Fruit fly (Drosophila melanogaster): ENCODE data around the gene CG17931.

CG17931 gene

DNA sequence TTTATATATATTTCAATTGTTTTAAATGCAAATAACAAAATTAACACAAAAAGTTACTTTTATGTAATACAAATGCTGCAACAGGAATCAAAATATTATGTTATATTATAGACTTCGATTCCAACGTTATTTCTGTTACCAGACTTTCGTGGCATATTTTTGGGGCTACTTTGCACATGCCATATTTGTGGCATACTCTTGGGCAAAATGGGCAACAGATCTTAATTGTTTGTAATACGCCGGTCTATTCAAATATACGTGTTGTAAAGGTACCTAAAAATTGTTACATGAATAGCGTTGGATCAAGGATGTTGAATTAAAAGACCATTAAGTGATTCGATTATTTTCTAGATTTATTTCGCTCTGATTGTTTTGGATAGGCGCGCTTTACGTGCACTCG lies 14.8 kb upstream of the CG17931 start:
- TF ChIP-seq CG15514 (GFP tag; optimal IDR thresholded peaks at IDR 0.05) (no peak), CG6765 (GFP tag; optimal IDR thresholded peaks at IDR 0.05) (no peak), zen (tag; optimal IDR thresholded peaks at IDR 0.05) (peak; percentile 71), wek (GFP tag; optimal IDR thresholded peaks at IDR 0.05) (no peak), CG4404 (GFP tag; IDR thresholded peaks at IDR 0.05) (no peak), yki (optimal IDR thresholded peaks at IDR 0.05) (no peak), CG2199 (GFP tag; IDR thresholded peaks at IDR 0.05) (peak; percentile 47; the same call in 1 of the 3 replicates), usp (GFP tag; optimal IDR thresholded peaks at IDR 0.05) (no peak), E2f2 (GFP tag; IDR thresholded peaks at IDR 0.05) (peak; percentile 79), CG17802 (tag; optimal IDR thresholded peaks at IDR 0.05) (no peak), Dip2 (GFP tag; IDR thresholded peaks at IDR 0.05) (no peak), zen2 (GFP tag; IDR thresholded peaks at IDR 0.05; ENCODE audit: partially characterized antibody) (no peak), sug (tag; optimal IDR thresholded peaks at IDR 0.05) (no peak), MESR4 (GFP tag; optimal IDR thresholded peaks at IDR 0.05) (no peak), chinmo (GFP tag; IDR thresholded peaks at IDR 0.05; ENCODE audit: partially characterized antibody) (no peak), cas (GFP tag; IDR thresholded peaks at IDR 0.05) (no peak), CG10565 (GFP tag; optimal IDR thresholded peaks at IDR 0.05) (no peak), ftz-f1 (GFP tag; optimal IDR thresholded peaks at IDR 0.05) (no peak), CG12659 (GFP tag; optimal IDR thresholded peaks at IDR 0.05) (no peak), CTCF (GFP tag; optimal IDR thresholded peaks at IDR 0.05) (peak; percentile 58), HmgZ (tag; optimal IDR thresholded peaks at IDR 0.05) (no peak), pan (optimal IDR thresholded peaks at IDR 0.05) (no peak), pan (GFP tag; optimal IDR thresholded peaks at IDR 0.05 in 1 of 2, IDR thresholded peaks at IDR 0.05 in 1 of 2) (no peak), bowl (GFP tag; IDR thresholded peaks at IDR 0.05) (no peak), Dek (tag; optimal IDR thresholded peaks at IDR 0.05) (no peak), Bgb (GFP tag; IDR thresholded peaks at IDR 0.05; ENCODE audit: partially characterized antibody) (no peak), otp (GFP tag; IDR thresholded peaks at IDR 0.05) (no peak), CG8359 (GFP tag; optimal IDR thresholded peaks at IDR 0.05; ENCODE audit: borderline replicate concordance) (no peak), dysf (GFP tag; IDR thresholded peaks at IDR 0.05) (no peak), ranshi (GFP tag; IDR thresholded peaks at IDR 0.05) (no peak), stwl (tag; optimal IDR thresholded peaks at IDR 0.05) (peak; percentile 99), CG13775 (GFP tag; optimal IDR thresholded peaks at IDR 0.05) (no peak), CG12744 (GFP tag; optimal IDR thresholded peaks at IDR 0.05) (no peak), CG12219 (GFP tag; optimal IDR thresholded peaks at IDR 0.05) (no peak), hb (GFP tag; IDR thresholded peaks at IDR 0.05; ENCODE audit: partially characterized antibody) (no peak), grn (GFP tag; optimal IDR thresholded peaks at IDR 0.05) (no peak), NFAT (GFP tag; IDR thresholded peaks at IDR 0.05) (no peak), Dll (GFP tag; IDR thresholded peaks at IDR 0.05; ENCODE audit: partially characterized antibody) (no peak), CG8478 (optimal IDR thresholded peaks at IDR 0.05) (no peak), CG3847 (GFP tag; IDR thresholded peaks at IDR 0.05) (no peak), Mad (GFP tag; optimal IDR thresholded peaks at IDR 0.05) (no peak), CG1602 (GFP tag; optimal IDR thresholded peaks at IDR 0.05) (no peak), CG11696 (GFP tag; IDR thresholded peaks at IDR 0.05) (no peak), pum (GFP tag; optimal IDR thresholded peaks at IDR 0.05) (no peak), CG10209 (GFP tag; optimal IDR thresholded peaks at IDR 0.05) (no peak), mirr (GFP tag; optimal IDR thresholded peaks at IDR 0.05) (no peak), corto (GFP tag; optimal IDR thresholded peaks at IDR 0.05) (no peak), CG9932 (GFP tag; IDR thresholded peaks at IDR 0.05) (no peak), CG5245 (GFP tag; optimal IDR thresholded peaks at IDR 0.05) (no peak), sens (GFP tag) (peak; percentile 71), Fer1 (GFP tag; optimal IDR thresholded peaks at IDR 0.05) (no peak), ap (GFP tag; IDR thresholded peaks at IDR 0.05) (no peak), TFAM (GFP tag; optimal IDR thresholded peaks at IDR 0.05) (no peak), CG2129 (GFP tag; IDR thresholded peaks at IDR 0.05; ENCODE audit: partially characterized antibody) (no peak)
